Fruit fly (Drosophila melanogaster) whole organism, wandering third instar larva: Measurements from ENCODE around the gene Alg10.
A peak's percentile ranks its signal among the peaks of the same experiment; 100 is the strongest.

Experiments used
- Abd-B ChIP-seq: fragments of >200 bp; optimal IDR thresholded peaks from 2 replicates; lab custom pipeline; 2017; ENCODE audit warnings: missing biosample characterization, missing genetic modification characterization
- CG32264 ChIP-seq: fragments of 200-800 bp; sonication (Bioruptor generic); optimal IDR thresholded peaks from 2 replicates; lab custom pipeline; 2016; ENCODE audit warnings: missing biosample characterization, missing genetic modification characterization
- CG9705 ChIP-seq: fragments of 200-800 bp; sonication (Bioruptor generic); optimal IDR thresholded peaks from 2 replicates; lab custom pipeline; 2018; ENCODE audit warnings: missing biosample characterization, mild to moderate bottlenecking, missing genetic modification characterization
- CrebA ChIP-seq: fragments of 200-800 bp; sonication (Bioruptor generic); optimal IDR thresholded peaks from 2 replicates; lab custom pipeline; 2016; ENCODE audit warnings: missing biosample characterization, mild to moderate bottlenecking, missing genetic modification characterization, borderline replicate concordance
- Dfd ChIP-seq: fragments of >200 bp; optimal IDR thresholded peaks from 2 replicates; lab custom pipeline; 2017; ENCODE audit warnings: missing biosample characterization, missing genetic modification characterization
- Dif ChIP-seq: fragments of 200-275, 200-300 bp; sonication (Bioruptor generic); optimal IDR thresholded peaks from 2 replicates; lab custom pipeline; 2018; ENCODE audit warnings: missing biosample characterization, missing genetic modification characterization; ENCODE audit not compliant: partially characterized antibody
- GATAd ChIP-seq: sonication (Bioruptor generic); optimal IDR thresholded peaks from 2 replicates; lab custom pipeline; 2016; ENCODE audit warnings: missing biosample characterization, missing genetic modification characterization
- Hr78 ChIP-seq: fragments of >200 bp; optimal IDR thresholded peaks from 2 replicates; lab custom pipeline; 2017; ENCODE audit warnings: missing biosample characterization, missing genetic modification characterization
- Hr83 ChIP-seq: fragments of 200-300 bp; sonication (Bioruptor generic); optimal IDR thresholded peaks from 2 replicates; lab custom pipeline; 2016; ENCODE audit warnings: missing biosample characterization, mild to moderate bottlenecking, missing genetic modification characterization, moderate library complexity; ENCODE audit not compliant: poor library complexity, severe bottlenecking
- Jra ChIP-seq: sonication (Bioruptor generic); optimal IDR thresholded peaks from 2 replicates; lab custom pipeline; 2016; ENCODE audit warnings: missing biosample characterization, missing genetic modification characterization
- Mio ChIP-seq: sonication (Bioruptor generic); optimal IDR thresholded peaks from 2 replicates; lab custom pipeline; 2016; ENCODE audit warnings: missing biosample characterization, missing genetic modification characterization
- Myc ChIP-seq: fragments of >200 bp; optimal IDR thresholded peaks from 2 replicates; lab custom pipeline; 2017
- N ChIP-seq: fragments of >200 bp; optimal IDR thresholded peaks from 2 replicates; lab custom pipeline; 2018; ENCODE audit warnings: missing biosample characterization, missing external identifiers, missing genetic modification characterization
- OdsH ChIP-seq: fragments of 200-800 bp; sonication (Bioruptor generic); optimal IDR thresholded peaks from 2 replicates; lab custom pipeline; 2016; ENCODE audit warnings: missing biosample characterization, mild to moderate bottlenecking, missing genetic modification characterization
- Rel ChIP-seq, 2 experiments: fragments of 200-800 bp; sonication (Bioruptor generic) in 1 of 2; optimal IDR thresholded peaks; 2 replicates in 1 of 2; 3 replicates in 1 of 2; lab custom pipeline; 2016 to 2019; ENCODE audit warnings: mild to moderate bottlenecking in 2 of 2, missing biosample characterization in 2 of 2, missing genetic modification characterization in 2 of 2, moderate library complexity in 1 of 2
- Sp1 ChIP-seq: fragments of 200-800 bp; sonication (Bioruptor generic); optimal IDR thresholded peaks from 3 replicates; lab custom pipeline; 2019; ENCODE audit warnings: missing biosample characterization, mild to moderate bottlenecking, missing genetic modification characterization, moderate library complexity
- Vsx2 ChIP-seq: fragments of 200-300, 225-300 bp; sonication (Bioruptor generic); optimal IDR thresholded peaks from 2 replicates; lab custom pipeline; 2018; ENCODE audit warnings: missing biosample characterization, missing genetic modification characterization; ENCODE audit not compliant: partially characterized antibody
- br ChIP-seq: fragments of 200-800 bp; sonication (Bioruptor generic); optimal IDR thresholded peaks from 2 replicates; lab custom pipeline; 2016; ENCODE audit warnings: missing biosample characterization, missing genetic modification characterization
- brk ChIP-seq: fragments of 200-800 bp; sonication (Bioruptor generic); optimal IDR thresholded peaks from 2 replicates; lab custom pipeline; 2016; ENCODE audit warnings: missing biosample characterization, mild to moderate bottlenecking, missing genetic modification characterization
- dl ChIP-seq, 2 experiments: fragments of 175-275, 200-275 bp in 1 of 2; fragments of 200-275 bp in 1 of 2; sonication (Bioruptor generic); optimal IDR thresholded peaks; lab custom pipeline; 2018; ENCODE audit warnings: mild to moderate bottlenecking in 2 of 2, missing biosample characterization in 2 of 2, missing genetic modification characterization in 2 of 2, moderate library complexity in 2 of 2; ENCODE audit not compliant: partially characterized antibody in 2 of 2, insufficient read depth in 1 of 2
- dmrt93B ChIP-seq: fragments of 200-800 bp; sonication (Bioruptor generic); optimal IDR thresholded peaks from 2 replicates; lab custom pipeline; 2018; ENCODE audit warnings: missing biosample characterization, mild to moderate bottlenecking, missing genetic modification characterization
- dsf ChIP-seq: sonication (Bioruptor generic); optimal IDR thresholded peaks from 2 replicates; lab custom pipeline; 2016; ENCODE audit warnings: missing biosample characterization, missing genetic modification characterization, borderline replicate concordance
- ey ChIP-seq: fragments of 200-800 bp; sonication (Bioruptor generic); optimal IDR thresholded peaks from 2 replicates; lab custom pipeline; 2016; ENCODE audit warnings: missing biosample characterization, missing genetic modification characterization
- fru ChIP-seq: fragments of 200-800 bp; sonication (Bioruptor generic); optimal IDR thresholded peaks from 3 replicates; lab custom pipeline; 2016; ENCODE audit warnings: missing biosample characterization, mild to moderate bottlenecking, missing genetic modification characterization
- h ChIP-seq: fragments of 200-800 bp; sonication (Bioruptor generic); optimal IDR thresholded peaks from 3 replicates; lab custom pipeline; 2016; ENCODE audit warnings: missing biosample characterization, mild to moderate bottlenecking, missing genetic modification characterization
- jim ChIP-seq: fragments of 175-275, 200-325 bp; sonication (Bioruptor generic); optimal IDR thresholded peaks from 2 replicates; lab custom pipeline; 2016; ENCODE audit warnings: missing biosample characterization, mild to moderate bottlenecking, missing genetic modification characterization
- lola ChIP-seq: fragments of >200 bp; optimal IDR thresholded peaks from 2 replicates; lab custom pipeline; 2017; ENCODE audit warnings: missing biosample characterization, missing genetic modification characterization
- pan ChIP-seq: fragments of >200 bp; optimal IDR thresholded peaks from 2 replicates; lab custom pipeline; 2017
- psq ChIP-seq: fragments of 200-800 bp; sonication (Bioruptor generic); optimal IDR thresholded peaks from 3 replicates; lab custom pipeline; 2017; ENCODE audit warnings: missing biosample characterization, mild to moderate bottlenecking, missing genetic modification characterization, moderate library complexity
- rgr ChIP-seq: fragments of 200-800 bp; sonication (Bioruptor generic); optimal IDR thresholded peaks from 3 replicates; lab custom pipeline; 2016; ENCODE audit warnings: missing biosample characterization, mild to moderate bottlenecking, missing genetic modification characterization
- sage ChIP-seq: fragments of 200-800 bp; sonication (Bioruptor generic); optimal IDR thresholded peaks from 2 replicates; lab custom pipeline; 2016; ENCODE audit warnings: missing biosample characterization, mild to moderate bottlenecking, missing genetic modification characterization
- sv ChIP-seq: fragments of 200-800 bp; sonication (Bioruptor generic); optimal IDR thresholded peaks from 3 replicates; lab custom pipeline; 2016; ENCODE audit warnings: missing biosample characterization, missing genetic modification characterization
- tai ChIP-seq: sonication (Bioruptor generic); optimal IDR thresholded peaks from 2 replicates; lab custom pipeline; 2016; ENCODE audit warnings: missing biosample characterization, missing genetic modification characterization
- woc ChIP-seq: sonication (Bioruptor generic); optimal IDR thresholded peaks from 2 replicates; lab custom pipeline; 2016; ENCODE audit warnings: missing biosample characterization, mild to moderate bottlenecking, missing genetic modification characterization

Gene Alg10

DNA sequence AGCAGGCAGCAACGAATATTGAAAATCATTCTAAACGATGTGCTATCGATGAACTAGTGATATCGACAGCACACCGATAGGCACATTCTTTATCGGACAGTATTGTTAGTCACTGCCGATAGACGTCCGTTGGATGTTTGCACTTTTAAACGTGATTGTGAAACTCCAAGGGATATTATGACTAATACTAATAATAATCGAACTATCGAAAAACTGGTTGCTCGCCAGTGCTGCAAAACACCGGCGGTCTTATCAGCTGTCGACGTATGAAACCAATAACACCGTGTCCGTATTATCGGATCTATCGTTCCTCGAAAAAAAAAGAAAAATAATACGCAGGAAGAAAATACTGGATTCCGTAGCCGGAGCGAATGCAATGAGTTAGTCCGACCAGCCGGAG lies 45.7 kb downstream of the Alg10 start, which contains the start of the genes Ube3a and CG7600 (continued):
- TF ChIP-seq brk (GFP tag; lab: Kevin White, UChicago) (no peak), woc (GFP tag; lab: Kevin White, UChicago) (no peak), Abd-B (GFP tag; lab: Kevin White, UChicago) (no peak)
- TF ChIP-seq, all 38 proteins: peak for 17

DNA sequence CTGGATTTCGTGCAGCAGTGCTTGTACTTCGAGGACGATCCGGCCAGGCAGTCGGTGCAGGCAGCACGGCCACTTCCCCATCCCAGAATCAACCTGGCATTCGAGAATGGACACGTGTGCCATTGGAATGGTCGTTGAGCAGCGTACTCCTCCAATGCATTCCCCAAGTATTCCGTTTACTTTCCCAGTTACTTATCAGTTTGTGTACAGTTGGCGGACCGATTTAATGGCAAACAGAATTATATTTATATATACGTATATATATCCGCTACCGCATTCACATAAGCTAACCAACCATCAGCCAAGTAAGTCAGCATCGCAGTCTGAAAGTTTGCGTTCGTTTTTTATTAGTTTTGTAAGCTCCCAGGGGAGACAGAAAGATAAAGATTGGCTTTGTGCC lies 48.9 kb downstream of the Alg10 start:
- TF ChIP-seq CrebA (GFP tag; lab: Kevin White, UChicago) (no peak), sv (GFP tag; lab: Kevin White, UChicago) (no peak), brk (GFP tag; lab: Kevin White, UChicago) (no peak), tai (GFP tag; lab: Kevin White, UChicago) (no peak), OdsH (GFP tag; lab: Kevin White, UChicago) (no peak), Mio (GFP tag; lab: Kevin White, UChicago) (no peak), Dif (GFP tag; lab: Kevin White, UChicago) (no peak), GATAd (no peak), jim (GFP tag; lab: Kevin White, UChicago) (no peak), pan (no peak), CG32264 (no peak), h (GFP tag; lab: Kevin White, UChicago) (no peak), lola (GFP tag; lab: Kevin White, UChicago) (no peak), sage (no peak), ey (GFP tag; lab: Kevin White, UChicago) (no peak), Sp1 (GFP tag; lab: Kevin White, UChicago) (no peak), br (GFP tag; lab: Kevin White, UChicago) (no peak), Jra (GFP tag; lab: Kevin White, UChicago) (no peak), fru (GFP tag; lab: Kevin White, UChicago) (no peak)

DNA sequence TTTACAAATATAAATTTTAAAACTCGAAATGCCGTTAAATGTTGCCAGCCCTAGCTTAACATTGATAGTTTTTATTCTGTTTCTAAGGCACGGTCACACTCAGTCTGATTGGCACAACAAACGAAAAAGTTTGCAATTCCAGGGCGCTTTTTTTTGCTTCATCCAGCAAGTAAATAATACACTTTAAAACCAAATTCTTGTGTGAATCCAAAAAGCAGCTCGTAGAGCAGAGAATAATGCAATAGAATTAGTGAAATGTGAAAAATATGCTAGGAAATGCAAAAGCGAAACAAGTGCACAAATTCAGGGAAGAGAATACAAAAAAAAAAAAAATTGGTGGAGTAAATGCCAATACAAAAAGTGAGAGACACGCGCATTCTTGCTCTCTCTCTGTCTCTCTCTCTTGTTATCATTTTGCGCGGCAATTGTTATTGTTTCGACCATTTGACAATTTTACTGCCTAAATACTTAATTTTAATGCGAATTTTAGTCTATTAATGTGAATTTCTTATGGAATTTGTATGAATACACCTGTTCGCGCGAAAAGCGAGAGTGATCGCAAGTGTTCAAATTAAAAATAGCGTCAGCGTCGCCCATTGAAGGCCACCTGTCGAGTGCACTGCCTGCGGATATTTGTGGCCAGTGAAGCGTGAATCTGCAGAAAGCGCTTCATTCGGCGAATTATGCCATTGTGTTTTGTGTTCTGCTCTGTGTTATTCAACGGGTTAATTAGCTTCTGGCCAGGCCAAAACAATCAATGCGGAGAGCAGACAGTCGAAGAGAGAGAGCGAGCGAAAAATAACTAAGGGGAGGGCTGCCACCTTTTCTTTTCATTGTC lies 49.9 kb downstream of the Alg10 start, which contains the start of gene CG42671:
CG42671 (plus strand) TSS at position 100 of the 838 bp plus-strand sequence.
- TF ChIP-seq Mio (GFP tag; lab: Kevin White, UChicago) (no peak), CG32264 (no peak), dl (GFP tag; optimal IDR thresholded peaks at IDR 0.05; lab: Kevin White, UChicago; ENCODE audit: insufficient read depth in 1 of 2, partially characterized antibody in 2 of 2) (peak in 1 of 2 experiments; percentile 8), Vsx2 (GFP tag; lab: Kevin White, UChicago) (peak; percentile 97), Rel (GFP tag; optimal IDR thresholded peaks at IDR 0.05; lab: Kevin White, UChicago) (no peak), Rel (tag; optimal IDR thresholded peaks at IDR 0.05; lab: Kevin White, UChicago) (peak; percentile 9), dmrt93B (GFP tag; lab: Kevin White, UChicago) (no peak), Dif (GFP tag; lab: Kevin White, UChicago) (peak; percentile 27)

DNA sequence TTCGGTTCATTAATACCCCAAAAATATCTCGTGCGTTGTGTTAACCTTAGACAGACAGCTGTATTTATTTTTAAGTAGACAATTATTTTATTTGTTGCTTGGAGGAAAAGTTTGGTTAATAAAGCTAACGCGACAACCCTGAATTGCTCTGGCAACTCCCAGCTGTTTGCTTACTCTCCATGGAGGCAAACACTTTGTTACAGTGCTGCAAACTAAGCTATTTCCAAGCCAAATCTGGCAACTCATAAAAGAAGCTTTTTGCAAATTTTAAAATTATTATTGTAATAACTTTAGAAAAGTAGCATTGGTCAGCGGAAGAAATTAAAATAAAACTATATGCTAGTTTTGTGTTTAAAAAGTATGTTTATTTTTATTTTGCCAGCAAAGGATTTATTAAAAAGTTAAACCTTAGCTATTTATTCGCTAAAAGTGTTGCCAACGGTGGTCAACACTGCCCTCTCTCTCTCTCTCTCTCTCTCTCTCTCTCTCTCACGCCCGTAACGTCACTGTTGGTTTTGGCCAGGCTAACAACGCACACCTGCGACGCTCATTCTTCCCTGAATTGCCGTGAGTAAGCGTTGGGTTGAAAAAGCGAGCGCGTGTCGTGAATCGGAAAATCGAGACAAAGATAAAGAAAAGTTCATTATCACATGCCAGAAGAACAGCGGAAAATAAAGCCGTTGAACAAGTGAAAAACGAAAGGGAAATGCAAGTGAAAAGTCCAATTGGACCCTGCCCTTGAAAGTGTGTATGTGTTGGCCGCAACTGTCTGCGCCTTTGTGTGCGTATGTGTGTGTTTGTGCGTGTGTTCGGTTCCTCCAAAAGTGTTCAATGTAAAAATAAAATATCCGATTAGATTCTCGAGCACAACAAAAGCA lies 50.7 kb downstream of the Alg10 start:
- TF ChIP-seq CG32264 = peak; percentile 92
- peak; percentile 80 for TF ChIP-seq Sp1 (GFP tag; lab: Kevin White, UChicago)
- TF ChIP-seq N (GFP tag; lab: Kevin White, UChicago) = no peak
- peak; percentile 100 for TF ChIP-seq Myc (lab: Kevin White, UChicago)
- TF ChIP-seq Jra (GFP tag; lab: Kevin White, UChicago) = peak; percentile 84
- TF ChIP-seq dl (GFP tag; optimal IDR thresholded peaks at IDR 0.05; lab: Kevin White, UChicago; ENCODE audit: insufficient read depth in 1 of 2, partially characterized antibody in 2 of 2) = peak in 1 of 2 experiments; percentile 63
- TF ChIP-seq Dfd (GFP tag; lab: Kevin White, UChicago) = no peak
- peak; percentile 96 for TF ChIP-seq br (GFP tag; lab: Kevin White, UChicago)
- TF ChIP-seq woc (GFP tag; lab: Kevin White, UChicago) = peak; percentile 93
- TF ChIP-seq dmrt93B (GFP tag; lab: Kevin White, UChicago) = peak; percentile 83
- TF ChIP-seq lola (GFP tag; lab: Kevin White, UChicago) = no peak
- peak; percentile 89 for TF ChIP-seq sv (GFP tag; lab: Kevin White, UChicago)
- peak; percentile 90 for TF ChIP-seq Rel (GFP tag; optimal IDR thresholded peaks at IDR 0.05; lab: Kevin White, UChicago)
- peak; percentile 45 for TF ChIP-seq Rel (tag; optimal IDR thresholded peaks at IDR 0.05; lab: Kevin White, UChicago)
- TF ChIP-seq pan = no peak
- no peak for TF ChIP-seq Hr78 (GFP tag; lab: Kevin White, UChicago)
- TF ChIP-seq rgr (GFP tag; lab: Kevin White, UChicago) = peak; percentile 97
- peak; percentile 52 for TF ChIP-seq jim (GFP tag; lab: Kevin White, UChicago)
- peak; percentile 53 for TF ChIP-seq CG9705 (GFP tag; lab: Kevin White, UChicago)
- TF ChIP-seq psq = peak; percentile 87
- TF ChIP-seq GATAd = no peak
- peak; percentile 95 for TF ChIP-seq fru (GFP tag; lab: Kevin White, UChicago)
- TF ChIP-seq CrebA (GFP tag; lab: Kevin White, UChicago) = no peak
- TF ChIP-seq tai (GFP tag; lab: Kevin White, UChicago) = no peak
- TF ChIP-seq Vsx2 (GFP tag; lab: Kevin White, UChicago) = peak; percentile 88
- peak; percentile 96 for TF ChIP-seq ey (GFP tag; lab: Kevin White, UChicago)
- peak; percentile 90 for TF ChIP-seq Hr83
- peak; percentile 96 for TF ChIP-seq h (GFP tag; lab: Kevin White, UChicago)
- TF ChIP-seq dsf (GFP tag; lab: Kevin White, UChicago) = peak; percentile 68
- no peak for TF ChIP-seq Abd-B (GFP tag; lab: Kevin White, UChicago)
- peak; percentile 78 for TF ChIP-seq brk (GFP tag; lab: Kevin White, UChicago)
